Fruit fly (Drosophila melanogaster) whole organism, embryonic: ENCODE data around the gene TotM.
A peak's percentile ranks its signal among the peaks of the same experiment; 100 is the strongest.

Source experiments
- Abd-B ChIP-seq: fragments of 200-800 bp; sonication (Bioruptor generic); optimal IDR thresholded peaks from 2 replicates; lab custom pipeline; 2018; ENCODE audit warnings: missing biosample characterization, mild to moderate bottlenecking, missing genetic modification characterization, moderate library complexity
- Bdp1 ChIP-seq: fragments of 200-800 bp; sonication (Bioruptor generic); optimal IDR thresholded peaks from 3 replicates; lab custom pipeline; 2016; ENCODE audit warnings: missing biosample characterization, missing genetic modification characterization
- CG10147 ChIP-seq: fragments of 200-800 bp; sonication (Bioruptor generic); optimal IDR thresholded peaks from 2 replicates; lab custom pipeline; 2019; ENCODE audit warnings: missing biosample characterization, mild to moderate bottlenecking, missing genetic modification characterization, moderate library complexity
- CG1024 ChIP-seq: fragments of 200-800 bp; sonication (Bioruptor generic); IDR thresholded peaks from 2 replicates; pipeline ENCODE4 v1.3.6; 2022; ENCODE audit warnings: missing biosample characterization, missing genetic modification characterization
- CG10321 ChIP-seq: fragments of 200-800 bp; sonication (Bioruptor generic); IDR thresholded peaks from 2 replicates; pipeline ENCODE4 v1.3.6; 2022; ENCODE audit warnings: missing biosample characterization, missing genetic modification characterization
- CG10565 ChIP-seq: fragments of 200-800 bp; sonication (Bioruptor generic); optimal IDR thresholded peaks from 3 replicates; lab custom pipeline; 2016; ENCODE audit warnings: missing biosample characterization, mild to moderate bottlenecking, missing genetic modification characterization
- CG11398 ChIP-seq: fragments of 200-800 bp; sonication (Bioruptor generic); optimal IDR thresholded peaks from 2 replicates; lab custom pipeline; 2016; ENCODE audit warnings: missing biosample characterization, missing genetic modification characterization
- CG12071 ChIP-seq: fragments of 200-800 bp; sonication (Bioruptor generic); optimal IDR thresholded peaks from 3 replicates; lab custom pipeline; 2018; ENCODE audit warnings: missing biosample characterization, mild to moderate bottlenecking, missing genetic modification characterization
- CG12219 ChIP-seq: fragments of 200-800 bp; sonication (Bioruptor generic); optimal IDR thresholded peaks from 3 replicates; lab custom pipeline; 2018; ENCODE audit warnings: missing biosample characterization, mild to moderate bottlenecking, missing genetic modification characterization
- CG12236 ChIP-seq: fragments of 200-800 bp; sonication (Bioruptor generic); optimal IDR thresholded peaks from 2 replicates; lab custom pipeline; 2016; ENCODE audit warnings: missing biosample characterization, missing genetic modification characterization
- CG15479 ChIP-seq: fragments of 200-800 bp; sonication (Bioruptor generic); optimal IDR thresholded peaks from 3 replicates; lab custom pipeline; 2019; ENCODE audit warnings: missing biosample characterization, mild to moderate bottlenecking, missing genetic modification characterization, moderate library complexity
- CG1603 ChIP-seq: fragments of 200-800 bp; sonication (Bioruptor generic); optimal IDR thresholded peaks from 2 replicates; lab custom pipeline; 2019; ENCODE audit warnings: missing biosample characterization, mild to moderate bottlenecking, missing genetic modification characterization, moderate library complexity
- CG18599 ChIP-seq: fragments of 200-800 bp; sonication (Bioruptor generic); optimal IDR thresholded peaks from 3 replicates; lab custom pipeline; 2017; ENCODE audit warnings: missing biosample characterization, missing genetic modification characterization, mild to moderate bottlenecking, moderate library complexity, missing genetic modification reagents
- CG30020 ChIP-seq: fragments of 200-800 bp; optimal IDR thresholded peaks from 2 replicates; lab custom pipeline; 2019; ENCODE audit warnings: missing biosample characterization, mild to moderate bottlenecking, missing genetic modification characterization, moderate library complexity
- CG31224 ChIP-seq: fragments of 200-800 bp; sonication (Bioruptor generic); IDR thresholded peaks from 2 replicates; pipeline ENCODE4 v1.3.6; 2022; ENCODE audit warnings: missing biosample characterization, missing genetic modification characterization
- CG3281 ChIP-seq: fragments of 200-800 bp; sonication (Bioruptor generic); optimal IDR thresholded peaks from 3 replicates; lab custom pipeline; 2017; ENCODE audit warnings: missing biosample characterization, mild to moderate bottlenecking, missing genetic modification characterization
- CG34422 ChIP-seq: fragments of 200-800 bp; sonication (Bioruptor generic); IDR thresholded peaks from 3 replicates; pipeline ENCODE4 v1.3.6; 2022; ENCODE audit warnings: missing biosample characterization, missing genetic modification characterization
- CG3847 ChIP-seq: fragments of 200-800 bp; sonication (Bioruptor generic); IDR thresholded peaks from 2 replicates; pipeline ENCODE4 v1.3.6; 2022; ENCODE audit warnings: missing biosample characterization, missing genetic modification characterization
- CG7745 ChIP-seq: fragments of 200-800 bp; sonication (Bioruptor generic); optimal IDR thresholded peaks from 2 replicates; lab custom pipeline; 2018; ENCODE audit warnings: missing biosample characterization, mild to moderate bottlenecking, missing genetic modification characterization, moderate library complexity
- CG7928 ChIP-seq: fragments of 200-800 bp; sonication (Bioruptor generic); optimal IDR thresholded peaks from 2 replicates; lab custom pipeline; 2017; ENCODE audit warnings: missing biosample characterization, mild to moderate bottlenecking, missing genetic modification characterization
- CG8944 ChIP-seq: fragments of 200-800 bp; sonication (Bioruptor generic); optimal IDR thresholded peaks from 3 replicates; lab custom pipeline; 2016; ENCODE audit warnings: missing biosample characterization, missing genetic modification characterization
- CG9437 ChIP-seq: fragments of 200-800 bp; sonication (Bioruptor generic); optimal IDR thresholded peaks from 2 replicates; lab custom pipeline; 2018; ENCODE audit warnings: missing biosample characterization, mild to moderate bottlenecking, missing genetic modification characterization
- Camta ChIP-seq: fragments of 200-800 bp; sonication (Bioruptor generic); optimal IDR thresholded peaks from 2 replicates; lab custom pipeline; 2016; ENCODE audit warnings: missing biosample characterization, missing genetic modification characterization
- Chrac-16 ChIP-seq: fragments of 200-800 bp; sonication (Bioruptor generic); optimal IDR thresholded peaks from 3 replicates; lab custom pipeline; 2016; ENCODE audit warnings: missing biosample characterization, missing genetic modification characterization
- CkIIα-i1 ChIP-seq: fragments of 200-800 bp; sonication (Bioruptor generic); IDR thresholded peaks from 2 replicates; pipeline ENCODE4 v1.3.6; 2022; ENCODE audit warnings: missing biosample characterization, missing genetic modification characterization
- Dfd ChIP-seq, 2 experiments: fragments of >200 bp; optimal IDR thresholded peaks; 2 replicates each; lab custom pipeline; 2017; ENCODE audit warnings: missing biosample characterization in 2 of 2, missing genetic modification characterization in 2 of 2
- Hand ChIP-seq: fragments of 200-800 bp; sonication (Bioruptor generic); optimal IDR thresholded peaks from 2 replicates; lab custom pipeline; 2017; ENCODE audit warnings: mild to moderate bottlenecking, missing biosample characterization, missing genetic modification reagents, missing genetic modification characterization
- Lim3 ChIP-seq: fragments of 200-800 bp; sonication (Bioruptor generic); IDR thresholded peaks from 2 replicates; pipeline ENCODE4 v1.3.6; 2022; ENCODE audit warnings: missing biosample characterization, missing genetic modification characterization
- Mad ChIP-seq: fragments of 200-800 bp; sonication (Bioruptor generic); optimal IDR thresholded peaks from 2 replicates; lab custom pipeline; 2016; ENCODE audit warnings: missing biosample characterization, missing genetic modification characterization
- NFAT ChIP-seq: fragments of 200-800 bp; sonication (Bioruptor generic); IDR thresholded peaks from 2 replicates; pipeline ENCODE4 v1.3.6; 2022; ENCODE audit warnings: missing biosample characterization, missing genetic modification characterization
- Xbp1 ChIP-seq: fragments of 200-800 bp; sonication (Bioruptor generic); optimal IDR thresholded peaks from 3 replicates; lab custom pipeline; 2016; ENCODE audit warnings: missing biosample characterization, mild to moderate bottlenecking, missing genetic modification characterization
- croc ChIP-seq: fragments of 200-800 bp; sonication (Bioruptor generic); conservative IDR thresholded peaks from 3 replicates; pipeline ENCODE4 v1.3.6; 2022; ENCODE audit warnings: missing biosample characterization, missing genetic modification characterization
- gce ChIP-seq: fragments of 200-800 bp; sonication (Bioruptor generic); IDR thresholded peaks from 3 replicates; pipeline ENCODE4 v1.3.6; 2022; ENCODE audit warnings: missing biosample characterization, missing genetic modification characterization
- gcm ChIP-seq: fragments of 200-800 bp; sonication (Bioruptor generic); optimal IDR thresholded peaks from 2 replicates; lab custom pipeline; 2019; ENCODE audit warnings: missing biosample characterization, mild to moderate bottlenecking, missing genetic modification characterization, moderate library complexity
- grau ChIP-seq: fragments of 200-800 bp; optimal IDR thresholded peaks from 3 replicates; lab custom pipeline; 2019; ENCODE audit warnings: missing biosample characterization, mild to moderate bottlenecking, missing genetic modification characterization, moderate library complexity
- hkb ChIP-seq, 2 experiments: fragments of 200-800 bp in 1 of 2; fragments of >200 bp in 1 of 2; sonication (Bioruptor generic) in 1 of 2; IDR thresholded peaks in 1 of 2; optimal IDR thresholded peaks in 1 of 2; 2 replicates each; pipeline versions ENCODE4 v1.3.6 to Lab custom; 2017 to 2022; ENCODE audit warnings: missing biosample characterization in 1 of 2, missing genetic modification characterization in 1 of 2
- ind ChIP-seq: fragments of 200-800 bp; sonication (Bioruptor generic); optimal IDR thresholded peaks from 3 replicates; lab custom pipeline; 2016; ENCODE audit warnings: missing biosample characterization, missing genetic modification characterization
- pfk ChIP-seq: fragments of 200-800 bp; sonication (Bioruptor generic); optimal IDR thresholded peaks from 2 replicates; lab custom pipeline; 2018; ENCODE audit warnings: missing biosample characterization, mild to moderate bottlenecking, missing genetic modification characterization, moderate library complexity
- ranshi ChIP-seq: fragments of 200-800 bp; sonication (Bioruptor generic); IDR thresholded peaks from 2 replicates; pipeline ENCODE4 v1.3.6; 2022; ENCODE audit warnings: missing biosample characterization, missing genetic modification characterization
- schlank ChIP-seq: fragments of 200-800 bp; sonication (Bioruptor generic); optimal IDR thresholded peaks from 2 replicates; lab custom pipeline; 2018; ENCODE audit warnings: missing biosample characterization, mild to moderate bottlenecking, missing genetic modification characterization
- scrt ChIP-seq: fragments of 200-800 bp; sonication (Bioruptor generic); optimal IDR thresholded peaks from 2 replicates; lab custom pipeline; 2018; ENCODE audit warnings: missing biosample characterization, mild to moderate bottlenecking, missing genetic modification characterization, moderate library complexity
- ssp ChIP-seq: fragments of 200-800 bp; sonication (Bioruptor generic); IDR thresholded peaks from 2 replicates; pipeline ENCODE4 v1.3.6; 2022; ENCODE audit warnings: missing biosample characterization, missing genetic modification characterization
- stc ChIP-seq: fragments of 200-800 bp; sonication (Bioruptor generic); IDR thresholded peaks from 2 replicates; pipeline ENCODE4 v1.3.6; 2022; ENCODE audit warnings: missing biosample characterization, missing genetic modification characterization
- tap ChIP-seq: fragments of 200-800 bp; optimal IDR thresholded peaks from 3 replicates; lab custom pipeline; 2019; ENCODE audit warnings: missing biosample characterization, mild to moderate bottlenecking, missing genetic modification characterization, moderate library complexity
- toy ChIP-seq: fragments of 200-800 bp; sonication (Bioruptor generic); IDR thresholded peaks from 2 replicates; pipeline ENCODE4 v1.3.6; 2022; ENCODE audit warnings: missing biosample characterization, missing genetic modification characterization
- tup ChIP-seq: fragments of 200-800 bp; sonication (Bioruptor generic); optimal IDR thresholded peaks from 2 replicates; lab custom pipeline; 2016; ENCODE audit warnings: missing biosample characterization, mild to moderate bottlenecking, missing genetic modification characterization, moderate library complexity
- usp ChIP-seq: fragments of >200 bp; optimal IDR thresholded peaks from 2 replicates; lab custom pipeline; 2017; ENCODE audit warnings: missing biosample characterization, missing genetic modification characterization
- vvl ChIP-seq: fragments of 200-800 bp; sonication (Bioruptor generic); IDR thresholded peaks from 2 replicates; pipeline ENCODE4 v1.3.6; 2022; ENCODE audit warnings: missing biosample characterization, missing genetic modification characterization
- zen ChIP-seq: fragments of 200-800 bp; sonication (Bioruptor generic); optimal IDR thresholded peaks from 3 replicates; lab custom pipeline; 2018; ENCODE audit warnings: missing biosample characterization, mild to moderate bottlenecking, missing genetic modification characterization, moderate library complexity
- zfh2 ChIP-seq: fragments of 200-800 bp; sonication (Bioruptor generic); optimal IDR thresholded peaks from 2 replicates; lab custom pipeline; 2016; ENCODE audit warnings: missing biosample characterization, missing genetic modification characterization

TotM gene

dm6 chr2L:5342119-5342817 is 12.6 kb downstream of the TotM start, which contains the start of gene Acsf2 (continued):
- TF ChIP-seq CG10565 (GFP tag; lab: Kevin White, UChicago) (no peak), CG18599 (GFP tag; lab: Kevin White, UChicago) (peak; percentile 99), CG11398 (GFP tag; lab: Kevin White, UChicago) (peak; percentile 85), CG8944 (GFP tag; lab: Kevin White, UChicago) (peak; percentile 85), usp (GFP tag; lab: Kevin White, UChicago) (no peak), tup (GFP tag; lab: Kevin White, UChicago) (peak; percentile 70), Lim3 (no peak), CG12071 (GFP tag; lab: Kevin White, UChicago) (peak; percentile 87), NFAT (GFP tag; lab: Robert Waterston, UW) (peak; percentile 98), gce (peak; percentile 50; the same call in 1 of the 3 replicates), gcm (GFP tag; lab: Kevin White, UChicago) (peak; percentile 72), CG3281 (GFP tag; lab: Kevin White, UChicago) (peak; percentile 99), CG7928 (GFP tag; lab: Kevin White, UChicago) (peak; percentile 82), Mad (peak; percentile 75), ssp (GFP tag; lab: Robert Waterston, UW) (peak; percentile 86), Hand (GFP tag; lab: Kevin White, UChicago) (peak; percentile 95), CG30020 (no peak), CG15479 (GFP tag; lab: Kevin White, UChicago) (no peak), CG1603 (tag; lab: Kevin White, UChicago) (peak; percentile 45), CG7745 (no peak), Chrac-16 (peak; percentile 92), Dfd (GFP tag; optimal IDR thresholded peaks at IDR 0.05; lab: Kevin White, UChicago) (no peak), CG31224 (peak; percentile 96), CG12219 (GFP tag; lab: Kevin White, UChicago) (peak; percentile 85), croc (GFP tag; lab: Robert Waterston, UW) (peak; percentile 49; the same call in 2 of the 3 replicates), CG3847 (peak; percentile 99), pfk (GFP tag; lab: Kevin White, UChicago) (peak; percentile 12), Camta (GFP tag; lab: Kevin White, UChicago) (peak; percentile 93), ranshi (peak; percentile 97), schlank (tag; lab: Kevin White, UChicago) (peak; percentile 96), Bdp1 (GFP tag; lab: Kevin White, UChicago) (peak; percentile 80), Xbp1 (peak; percentile 92), stc (GFP tag; lab: Robert Waterston, UW) (peak; percentile 91), zen (tag; lab: Kevin White, UChicago) (peak; percentile 80), ind (GFP tag; lab: Kevin White, UChicago) (peak; percentile 98), CkIIα-i1 (GFP tag; lab: Robert Waterston, UW) (peak; percentile 80), CG10321 (GFP tag; lab: Robert Waterston, UW) (peak; percentile 71), toy (GFP tag; lab: Robert Waterston, UW) (peak; percentile 97), CG1024 (no peak), CG34422 (GFP tag; lab: Robert Waterston, UW) (peak; percentile 95), zfh2 (GFP tag; lab: Kevin White, UChicago) (peak; percentile 99), CG12236 (GFP tag; lab: Kevin White, UChicago) (peak; percentile 68), CG9437 (GFP tag; lab: Kevin White, UChicago) (peak; percentile 88), CG10147 (peak; percentile 99), hkb (optimal IDR thresholded peaks at IDR 0.05; lab: Kevin White, UChicago) (no peak), hkb (GFP tag; IDR thresholded peaks at IDR 0.05; lab: Robert Waterston, UW) (peak; percentile 93), vvl (GFP tag; lab: Robert Waterston, UW) (peak; percentile 93), scrt (peak; percentile 95), Abd-B (GFP tag; lab: Kevin White, UChicago) (peak; percentile 97), tap (tag; lab: Kevin White, UChicago) (peak; percentile 81), grau (peak; percentile 98)
